Worm (Caenorhabditis elegans): ENCODE results near the gene rpn-11.
A peak's percentile ranks its signal among the peaks of the same experiment; 100 is the strongest.

Gene rpn-11

DNA sequence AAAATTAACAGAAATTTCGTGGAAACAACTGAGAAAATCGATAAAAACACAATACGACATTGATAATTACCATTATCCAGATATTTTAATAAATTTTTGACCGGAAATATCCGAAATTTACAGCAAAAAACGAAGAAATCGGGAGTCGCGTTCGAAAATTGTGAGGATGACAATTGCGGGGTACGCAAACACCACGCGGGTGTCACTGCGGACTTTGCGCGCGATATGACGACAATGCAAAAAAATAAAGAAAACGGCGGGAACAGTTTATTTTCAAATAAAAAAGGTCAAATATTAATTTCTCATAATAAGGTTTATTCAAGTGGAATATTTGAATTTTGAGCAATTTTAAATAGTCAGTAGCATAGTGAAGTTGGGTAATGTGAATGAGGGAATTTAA, at the start of gene rpn-11:
rpn-11 (minus strand) TSS at position 198 of the 400 bp plus-strand sequence.
- TF ChIP-seq madf-5 (GFP tag; IDR thresholded peaks at IDR 0.05) (no peak), nhr-11 (tag; optimal IDR thresholded peaks at IDR 0.05) (peak; percentile 51), set-16 (GFP tag; IDR thresholded peaks at IDR 0.05) (no peak), nhr-237 (tag; optimal IDR thresholded peaks at IDR 0.05) (no peak), nhr-6 (tag; optimal IDR thresholded peaks at IDR 0.05) (peak; percentile 44), cey-2 (tag; optimal IDR thresholded peaks at IDR 0.05; ENCODE audit: borderline replicate concordance, insufficient read depth) (no peak), aly-2 (tag; optimal IDR thresholded peaks at IDR 0.05) (no peak), dmd-6 (GFP tag; IDR thresholded peaks at IDR 0.05) (peak; percentile 77), unc-62 (GFP tag; optimal IDR thresholded peaks at IDR 0.05 in 1 of 2) (no peak), unc-62 (tag; optimal IDR thresholded peaks at IDR 0.05) (no peak), fos-1 (tag; optimal IDR thresholded peaks at IDR 0.05) (no peak), zfp-3 (GFP tag; conservative IDR thresholded peaks at IDR 0.05) (peak; percentile 92), lin-15B (tag; optimal IDR thresholded peaks at IDR 0.05) (no peak), ceh-32 (tag; optimal IDR thresholded peaks at IDR 0.05; ENCODE audit: poor library complexity) (no peak), gei-8 (GFP tag; optimal IDR thresholded peaks at IDR 0.05) (no peak), nhr-77 (tag; optimal IDR thresholded peaks at IDR 0.05) (peak; percentile 66), F26F4.8 (GFP tag; conservative IDR thresholded peaks at IDR 0.05) (no peak), lsy-2 (tag; optimal IDR thresholded peaks at IDR 0.05) (peak; percentile 81 to 97), spr-3 (GFP tag; optimal IDR thresholded peaks at IDR 0.05) (peak; percentile 69), nhr-48 (tag; optimal IDR thresholded peaks at IDR 0.05) (peak; percentile 63), ztf-11 (tag; optimal IDR thresholded peaks at IDR 0.05) (no peak), snpc-4 (tag; optimal IDR thresholded peaks at IDR 0.05) (no peak), nhr-25 (tag; optimal IDR thresholded peaks at IDR 0.05; ENCODE audit: borderline replicate concordance, insufficient read depth) (peak; percentile 70), zag-1 (tag; optimal IDR thresholded peaks at IDR 0.05) (no peak), lim-7 (GFP tag; IDR thresholded peaks at IDR 0.05) (no peak), zip-2 (tag; optimal IDR thresholded peaks at IDR 0.05) (no peak), ctbp-1 (GFP tag; IDR thresholded peaks at IDR 0.05) (peak; percentile 41; the same call in 1 of the 2 replicates), aha-1 (tag) (peak; percentile 96), hif-1 (tag; optimal IDR thresholded peaks at IDR 0.05) (peak in 1 of 2 experiments; percentile 66), nhr-28 (tag; optimal IDR thresholded peaks at IDR 0.05) (peak; percentile 41), ceh-62 (tag; optimal IDR thresholded peaks at IDR 0.05) (no peak), lin-39 (tag; optimal IDR thresholded peaks at IDR 0.05) (no peak), mxl-3 (GFP tag; optimal IDR thresholded peaks at IDR 0.05) (peak; percentile 60), lir-3 (tag; optimal IDR thresholded peaks at IDR 0.05) (no peak), ceh-20 (GFP tag; IDR thresholded peaks at IDR 0.05) (peak; percentile 61), zfp-2 (tag; optimal IDR thresholded peaks at IDR 0.05) (peak; percentile 64), skn-1 (tag; optimal IDR thresholded peaks at IDR 0.05) (no peak), mdl-1 (tag; optimal IDR thresholded peaks at IDR 0.05) (peak in 1 of 2 experiments; percentile 83), lin-29 (GFP tag; IDR thresholded peaks at IDR 0.05) (peak; percentile 74; the same call in 1 of the 2 replicates), F49E8.2 (tag; optimal IDR thresholded peaks at IDR 0.05; ENCODE audit: borderline replicate concordance) (no peak), lin-13 (GFP tag; optimal IDR thresholded peaks at IDR 0.05) (peak; percentile 81), mxl-2 (GFP tag; conservative IDR thresholded peaks at IDR 0.05) (0 out of 2 replicates have a peak, but pooled peaks have one; percentile 28), lin-38 (GFP tag; IDR thresholded peaks at IDR 0.05) (peak; percentile 90), ceh-44 (GFP tag; IDR thresholded peaks at IDR 0.05) (no peak), ces-1 (GFP tag; optimal IDR thresholded peaks at IDR 0.05) (no peak), nhr-42 (GFP tag; IDR thresholded peaks at IDR 0.05) (peak; percentile 53; the same call in 1 of the 2 replicates), snpc-1.2 (GFP tag; IDR thresholded peaks at IDR 0.05) (no peak), zip-11 (GFP tag; IDR thresholded peaks at IDR 0.05) (no peak), R02D3.7 (tag; optimal IDR thresholded peaks at IDR 0.05) (no peak), T26A8.4 (GFP tag; IDR thresholded peaks at IDR 0.05) (peak; percentile 88), Y105C5A.15 (GFP tag; IDR thresholded peaks at IDR 0.05) (no peak), Y48G9A.11 (GFP tag; IDR thresholded peaks at IDR 0.05) (no peak)

All from whole organism, L4 larva.